Worm (Caenorhabditis elegans): ENCODE results near the gene tbb-4.
A peak's percentile ranks its signal among the peaks of the same experiment; 100 is the strongest.

The tbb-4 gene

DNA sequence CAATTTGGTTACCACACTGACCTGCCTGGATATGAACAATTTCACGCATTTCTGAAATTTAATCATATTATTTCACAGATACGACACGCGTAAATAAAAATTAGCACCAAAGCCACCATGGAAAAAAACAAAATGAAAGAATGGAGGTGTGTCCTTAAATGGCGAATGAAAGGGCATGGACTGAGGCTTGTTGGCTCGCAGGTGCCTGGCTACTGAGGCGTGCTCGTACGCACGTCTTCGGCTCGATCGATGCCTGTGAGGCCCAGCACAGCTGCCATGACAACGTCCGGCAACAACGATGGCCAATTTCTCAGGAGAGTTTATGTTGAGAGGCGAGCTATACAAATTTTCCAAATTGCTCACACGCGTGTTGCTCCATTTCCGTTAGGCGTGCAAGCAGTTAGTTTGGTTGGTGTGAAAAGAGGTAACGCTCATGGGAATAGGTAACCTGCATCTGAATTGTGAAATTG, at the start of gene tbb-4:
Gene tbb-4 (minus strand): TSS at position 51 of the 470 bp plus-strand sequence.
- TF ChIP-seq fkh-8 (tag; optimal IDR thresholded peaks at IDR 0.05) (peak; percentile 80), ama-1 (optimal IDR thresholded peaks at IDR 0.05) (no peak)

DNA sequence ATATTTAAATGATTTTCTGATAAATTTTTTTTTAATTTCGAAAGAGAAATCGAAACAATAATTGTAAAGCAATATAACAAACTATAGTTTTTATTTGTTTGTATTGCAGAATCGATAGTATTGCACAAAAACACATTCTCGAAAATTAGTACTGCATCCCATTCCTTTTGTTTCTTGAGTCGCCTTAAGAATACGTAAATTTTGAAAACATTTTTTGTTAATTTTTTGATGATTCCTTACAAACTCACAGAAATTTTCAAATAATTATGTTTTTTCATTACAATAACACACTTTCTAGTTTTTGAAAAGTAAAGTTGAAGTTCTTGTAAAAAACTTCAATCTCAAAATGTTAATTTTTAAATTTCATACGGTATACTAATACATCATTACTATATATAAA, 49.5 kb upstream of the tbb-4 start:
- no peak for TF ChIP-seq F16B12.6 (tag; optimal IDR thresholded peaks at IDR 0.05)
- TF ChIP-seq fkh-10 (GFP tag; optimal IDR thresholded peaks at IDR 0.05): no peak
- TF ChIP-seq nhr-76 (tag; optimal IDR thresholded peaks at IDR 0.05): no peak
- no peak for TF ChIP-seq unc-98 (GFP tag; IDR thresholded peaks at IDR 0.05)
- no peak for TF ChIP-seq efl-1 (optimal IDR thresholded peaks at IDR 0.05)
- peak in 1 of 2 experiments; percentile 55 for TF ChIP-seq efl-1 (GFP tag; optimal IDR thresholded peaks at IDR 0.05 in 1 of 2)
- TF ChIP-seq Y116A8C.19 (tag; optimal IDR thresholded peaks at IDR 0.05; ENCODE audit: borderline replicate concordance): no peak

DNA sequence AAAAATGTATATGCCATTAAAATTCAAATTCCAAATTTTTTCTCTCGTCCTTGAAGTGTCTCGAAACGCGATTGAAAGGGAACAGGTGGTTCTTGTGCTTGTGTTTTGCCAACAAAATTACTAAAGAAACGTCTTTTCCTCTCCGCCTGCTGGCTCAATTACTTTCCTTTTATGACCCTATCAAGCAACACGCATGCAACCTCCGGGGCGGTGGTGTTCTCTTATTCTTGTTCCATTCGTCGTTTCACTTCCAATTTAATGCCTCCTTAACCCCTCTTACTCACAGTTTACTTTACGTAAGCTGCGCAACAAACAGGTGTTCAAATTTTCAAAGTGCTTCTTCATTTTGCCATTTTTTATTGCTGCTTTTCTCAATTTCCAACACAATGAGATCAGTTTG, 47.1 kb upstream of the tbb-4 start:
- no peak for TF ChIP-seq fos-1 (tag; optimal IDR thresholded peaks at IDR 0.05)
- no peak for TF ChIP-seq sox-4 (tag; optimal IDR thresholded peaks at IDR 0.05)
- no peak for TF ChIP-seq efl-1 (optimal IDR thresholded peaks at IDR 0.05)
- TF ChIP-seq efl-1 (GFP tag; optimal IDR thresholded peaks at IDR 0.05 in 1 of 2): peak in 1 of 2 experiments; percentile 14
- no peak for TF ChIP-seq unc-62 (GFP tag; optimal IDR thresholded peaks at IDR 0.05)
- no peak for TF ChIP-seq nhr-237 (tag; optimal IDR thresholded peaks at IDR 0.05)
- TF ChIP-seq ceh-82 (tag; optimal IDR thresholded peaks at IDR 0.05): no peak

DNA sequence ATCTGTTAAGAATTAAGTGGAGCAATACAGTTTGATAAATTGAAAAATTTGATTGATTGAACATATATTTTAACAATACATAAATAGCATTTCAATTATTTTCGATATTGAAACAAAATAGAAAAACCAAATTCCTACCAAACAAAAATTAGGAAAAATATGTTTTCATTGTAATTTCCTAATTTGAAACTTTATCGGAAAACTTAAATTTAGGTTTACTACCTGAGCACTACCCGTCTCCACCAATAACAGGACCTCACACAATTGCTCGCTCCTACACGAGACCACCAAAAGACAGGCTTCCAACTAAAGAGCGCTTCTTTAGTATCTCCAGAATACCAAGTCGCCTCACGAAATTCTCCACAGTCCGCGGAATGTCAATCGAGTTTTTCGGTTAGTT, 40.1 kb upstream of the tbb-4 start:
- no peak for TF ChIP-seq lin-15B (tag; optimal IDR thresholded peaks at IDR 0.05)
- TF ChIP-seq dpl-1 (GFP tag; optimal IDR thresholded peaks at IDR 0.05): no peak
- TF ChIP-seq nhr-90 (tag; optimal IDR thresholded peaks at IDR 0.05; ENCODE audit: poor library complexity): no peak
- TF ChIP-seq mep-1 (tag; optimal IDR thresholded peaks at IDR 0.05): no peak
- TF ChIP-seq nhr-12 (tag; optimal IDR thresholded peaks at IDR 0.05): no peak
- TF ChIP-seq unc-130 (tag; optimal IDR thresholded peaks at IDR 0.05): no peak
- no peak for TF ChIP-seq nhr-85 (tag)
- TF ChIP-seq vab-15 (tag; optimal IDR thresholded peaks at IDR 0.05): no peak

DNA sequence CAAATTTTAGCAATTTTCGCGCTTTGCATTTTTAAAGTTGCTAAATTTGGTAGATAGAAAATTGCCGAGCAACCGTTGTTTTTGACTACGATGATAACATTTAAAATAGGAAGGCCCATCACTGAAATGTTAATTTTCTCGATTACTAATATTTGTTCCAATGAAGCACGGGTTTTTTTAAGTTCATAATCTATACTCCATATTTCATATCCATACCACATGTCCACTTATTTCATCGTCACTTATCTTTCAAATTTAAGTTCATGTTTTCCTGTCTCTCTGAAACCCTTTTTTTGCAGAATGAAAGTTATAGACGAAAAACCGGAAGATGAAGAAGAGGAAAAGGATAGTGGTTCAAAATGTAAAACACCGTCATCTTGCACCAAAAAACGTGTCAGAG, 35.5 kb upstream of the tbb-4 start, which contains the start of gene gap-2:
Gene gap-2 (plus strand): TSS at position 301 of the 400 bp plus-strand sequence.
- TF ChIP-seq hlh-17 (GFP tag; optimal IDR thresholded peaks at IDR 0.05; ENCODE audit: borderline replicate concordance): no peak
- TF ChIP-seq mdl-1 (tag; optimal IDR thresholded peaks at IDR 0.05): no peak
- no peak for TF ChIP-seq lin-13 (GFP tag; optimal IDR thresholded peaks at IDR 0.05)
- TF ChIP-seq fkh-10 (GFP tag; optimal IDR thresholded peaks at IDR 0.05): no peak
- TF ChIP-seq fos-1 (tag; optimal IDR thresholded peaks at IDR 0.05): no peak
- no peak for TF ChIP-seq nhr-76 (tag; optimal IDR thresholded peaks at IDR 0.05)
- TF ChIP-seq pqm-1 (tag; optimal IDR thresholded peaks at IDR 0.05): no peak
- TF ChIP-seq C04F5.9 (tag; optimal IDR thresholded peaks at IDR 0.05): no peak
- TF ChIP-seq zag-1 (tag; optimal IDR thresholded peaks at IDR 0.05): no peak
- no peak for TF ChIP-seq nhr-85 (tag)
- no peak for TF ChIP-seq rnt-1 (tag; optimal IDR thresholded peaks at IDR 0.05)
- no peak for TF ChIP-seq mef-2 (tag; optimal IDR thresholded peaks at IDR 0.05)
- TF ChIP-seq lsy-2 (tag; optimal IDR thresholded peaks at IDR 0.05): no peak
- no peak for TF ChIP-seq efl-3 (GFP tag; optimal IDR thresholded peaks at IDR 0.05)
- TF ChIP-seq ceh-90 (tag; optimal IDR thresholded peaks at IDR 0.05): no peak
- no peak for TF ChIP-seq nhr-47 (tag; optimal IDR thresholded peaks at IDR 0.05)

DNA sequence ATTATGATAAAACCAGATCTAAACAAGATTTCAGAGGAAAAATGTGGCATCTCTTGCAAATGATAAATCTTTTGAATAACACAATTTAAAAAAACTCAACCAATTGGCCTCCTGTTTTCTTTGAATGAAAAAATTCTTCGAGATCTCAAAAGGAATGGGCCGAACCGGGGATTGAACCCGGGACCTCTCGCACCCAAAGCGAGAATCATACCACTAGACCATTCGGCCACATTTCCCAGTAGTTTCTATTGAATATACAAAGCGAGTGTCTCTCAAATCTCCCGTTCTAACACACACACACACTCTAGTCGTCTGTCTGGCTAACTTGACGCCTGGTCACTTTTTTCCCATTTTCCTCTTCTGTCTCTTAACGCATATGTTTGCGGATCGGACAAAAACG, 30.9 kb upstream of the tbb-4 start:
- TF ChIP-seq nhr-19 (GFP tag; conservative IDR thresholded peaks at IDR 0.05) (peak; percentile 70), nhr-84 (tag; optimal IDR thresholded peaks at IDR 0.05) (no peak), dpl-1 (GFP tag; optimal IDR thresholded peaks at IDR 0.05) (no peak), irx-1 (tag; optimal IDR thresholded peaks at IDR 0.05) (peak; percentile 77), alr-1 (tag; optimal IDR thresholded peaks at IDR 0.05; ENCODE audit: borderline replicate concordance) (no peak), ceh-90 (tag; optimal IDR thresholded peaks at IDR 0.05) (no peak), aha-1 (tag; optimal IDR thresholded peaks at IDR 0.05) (peak; percentile 18), egl-27 (tag; optimal IDR thresholded peaks at IDR 0.05) (no peak), ceh-88 (GFP tag; IDR thresholded peaks at IDR 0.05) (no peak; the same call in 1 of the 2 replicates), nhr-28 (tag; optimal IDR thresholded peaks at IDR 0.05) (no peak), nhr-71 (tag; optimal IDR thresholded peaks at IDR 0.05) (peak; percentile 75), ztf-4 (tag; optimal IDR thresholded peaks at IDR 0.05) (peak; percentile 35), lin-15B (tag; optimal IDR thresholded peaks at IDR 0.05) (no peak), pqm-1 (tag; optimal IDR thresholded peaks at IDR 0.05) (no peak), fkh-4 (tag; optimal IDR thresholded peaks at IDR 0.05; ENCODE audit: borderline replicate concordance) (no peak), sptf-1 (tag; optimal IDR thresholded peaks at IDR 0.05) (no peak), fkh-8 (tag; optimal IDR thresholded peaks at IDR 0.05) (peak; percentile 33)

All from whole organism, L1 larva.